Fruit fly (Drosophila melanogaster): ENCODE results near the gene Dys.
A peak's percentile ranks its signal among the peaks of the same experiment; 100 is the strongest.

Gene Dys

DNA sequence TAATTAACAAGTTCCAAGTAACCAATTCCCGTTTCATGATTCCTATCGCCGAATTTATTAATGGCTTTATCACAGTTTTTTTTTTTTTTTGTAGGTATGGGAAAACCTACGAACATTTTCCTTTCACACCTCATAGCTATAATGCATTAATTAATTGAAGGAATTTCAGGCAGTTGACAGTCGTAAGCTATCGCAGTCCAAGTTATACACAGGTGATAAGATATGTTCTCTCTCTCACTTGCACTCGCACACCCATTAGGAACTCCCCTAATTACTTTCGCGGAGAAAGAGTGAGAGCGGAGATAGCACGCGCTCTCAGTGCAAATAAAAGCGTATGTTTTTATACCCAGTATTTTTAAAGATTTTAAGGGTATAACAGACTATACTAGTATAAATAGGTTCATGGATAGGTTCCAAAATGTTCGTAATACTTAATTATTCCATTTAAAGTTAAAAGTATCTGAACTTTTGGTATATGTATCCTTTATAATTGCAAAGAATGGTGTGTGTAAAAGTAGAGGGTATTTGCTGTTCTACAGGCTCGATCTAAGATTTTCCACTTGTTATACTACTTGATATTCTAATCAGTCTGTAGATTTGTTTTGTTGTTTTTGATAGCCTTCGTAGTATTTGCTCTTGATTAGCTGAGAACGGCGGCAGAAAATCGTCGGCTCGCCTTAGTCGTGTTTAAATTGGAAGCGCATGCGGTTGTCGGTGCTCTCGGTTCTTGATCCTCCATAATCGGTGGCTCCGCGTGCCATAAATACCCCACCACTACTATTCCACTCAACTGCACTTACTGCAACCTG is at the start of gene Dys (continued):
- TF ChIP-seq CG16779 (tag; optimal IDR thresholded peaks at IDR 0.05), result peak; percentile 17
- peak; percentile 38 for TF ChIP-seq Sox14 (GFP tag; optimal IDR thresholded peaks at IDR 0.05)
- no peak for TF ChIP-seq salr (GFP tag; optimal IDR thresholded peaks at IDR 0.05)
- TF ChIP-seq CG11762 (GFP tag; optimal IDR thresholded peaks at IDR 0.05; ENCODE audit: insufficient read depth), result no peak
- no peak for TF ChIP-seq CG9139 (GFP tag; optimal IDR thresholded peaks at IDR 0.05)
- peak; percentile 49 for TF ChIP-seq Hr4 (GFP tag; optimal IDR thresholded peaks at IDR 0.05)
- TF ChIP-seq CG8119 (GFP tag; IDR thresholded peaks at IDR 0.05), result 0 out of 3 replicates have a peak, but pooled peaks have one; percentile 48
- no peak for TF ChIP-seq spab (GFP tag; optimal IDR thresholded peaks at IDR 0.05)
- TF ChIP-seq Hr38 (GFP tag; optimal IDR thresholded peaks at IDR 0.05), result no peak

DNA sequence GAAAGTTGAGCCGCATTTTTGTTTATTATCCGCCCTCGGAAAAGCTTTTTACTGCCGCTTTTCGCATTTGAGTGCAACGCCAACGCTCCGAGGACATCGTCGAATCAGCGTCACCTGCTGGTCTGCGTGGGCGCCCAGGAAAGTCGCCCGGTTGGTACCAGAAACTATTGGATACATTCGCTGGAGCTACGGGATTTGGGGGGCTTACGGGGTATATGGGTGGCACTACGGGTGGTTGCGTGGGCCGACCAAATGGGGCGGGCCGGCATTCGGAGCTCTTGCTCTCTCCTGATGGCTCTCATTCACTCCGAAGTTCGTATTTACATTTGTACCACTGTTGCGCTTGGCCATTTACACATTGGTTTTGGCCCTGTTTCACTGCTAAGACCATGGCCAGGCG is 49.5 kb upstream of the Dys start:
- TF ChIP-seq topi (GFP tag; optimal IDR thresholded peaks at IDR 0.05) (no peak), Met (GFP tag; optimal IDR thresholded peaks at IDR 0.05) (no peak), dac (GFP tag; optimal IDR thresholded peaks at IDR 0.05) (no peak), CG8319 (GFP tag; optimal IDR thresholded peaks at IDR 0.05) (no peak), OdsH (GFP tag; optimal IDR thresholded peaks at IDR 0.05) (no peak), CG3919 (GFP tag; optimal IDR thresholded peaks at IDR 0.05) (no peak), CG10631 (GFP tag; optimal IDR thresholded peaks at IDR 0.05) (no peak), dsx (GFP tag; optimal IDR thresholded peaks at IDR 0.05; ENCODE audit: poor library complexity, severe bottlenecking) (no peak)

DNA sequence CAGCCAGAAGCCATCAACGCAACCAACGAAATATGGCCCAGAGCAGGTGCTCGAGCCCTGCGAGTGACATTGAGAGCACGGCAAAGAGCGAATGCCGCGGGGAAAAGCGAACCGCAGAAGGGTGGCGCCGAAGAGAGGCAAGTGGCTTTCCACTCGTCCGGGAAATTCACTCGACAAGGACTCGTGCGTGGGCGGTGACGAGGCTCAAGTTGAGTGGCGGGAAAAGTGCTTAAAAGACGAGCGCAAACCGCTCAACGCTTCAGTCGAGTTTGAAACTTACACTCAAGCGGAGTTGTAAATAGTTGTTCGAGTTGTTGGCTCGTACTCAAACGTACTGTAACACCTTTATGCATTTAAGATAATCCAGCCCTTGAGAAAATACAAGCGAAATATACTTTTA is 48.5 kb upstream of the Dys start, which contains the start of gene CG31221:
Gene CG31221, plus strand, starts transcription at position 256 of the 400 bp plus-strand sequence.
- no peak for TF ChIP-seq Sox15 (GFP tag; optimal IDR thresholded peaks at IDR 0.05)
- no peak for TF ChIP-seq CG6276 (GFP tag; optimal IDR thresholded peaks at IDR 0.05)
- no peak for TF ChIP-seq CG1621 (tag; optimal IDR thresholded peaks at IDR 0.05)
- no peak for TF ChIP-seq topi (GFP tag; optimal IDR thresholded peaks at IDR 0.05)
- no peak for TF ChIP-seq CG11762 (GFP tag; optimal IDR thresholded peaks at IDR 0.05; ENCODE audit: insufficient read depth)
- TF ChIP-seq CG8319 (GFP tag; optimal IDR thresholded peaks at IDR 0.05), result no peak
- TF ChIP-seq CG16779 (tag; optimal IDR thresholded peaks at IDR 0.05), result no peak
- TF ChIP-seq svp (GFP tag), result no peak
- no peak for TF ChIP-seq CG32006 (GFP tag; optimal IDR thresholded peaks at IDR 0.05)

DNA sequence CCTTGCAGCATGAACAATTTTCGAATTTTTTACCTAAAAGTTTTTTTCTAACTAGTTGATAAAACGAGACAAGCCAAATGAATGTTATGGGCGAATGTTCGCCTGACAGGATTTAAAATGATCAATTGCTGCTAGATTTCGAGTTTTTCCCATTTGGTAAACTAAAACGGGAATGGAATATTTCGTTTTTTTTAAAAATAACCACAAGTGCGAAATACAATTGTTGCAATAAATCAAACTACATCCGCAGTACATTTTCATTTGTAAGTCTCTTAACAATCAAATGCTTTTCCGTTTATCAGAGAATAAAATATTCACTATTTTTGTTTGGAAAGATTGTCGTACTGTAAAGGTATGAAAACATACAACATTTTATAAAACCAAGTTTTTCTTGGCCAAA is 35.8 kb upstream of the Dys start, which contains the start of gene CG3517:
Gene CG3517, minus strand, starts transcription at position 101 of the 400 bp plus-strand sequence.
- TF ChIP-seq pdm3 (GFP tag; optimal IDR thresholded peaks at IDR 0.05) (no peak), CG7368 (GFP tag; optimal IDR thresholded peaks at IDR 0.05) (no peak), dac (GFP tag; optimal IDR thresholded peaks at IDR 0.05) (no peak), Hr4 (GFP tag; optimal IDR thresholded peaks at IDR 0.05) (no peak), Gug (GFP tag; IDR thresholded peaks at IDR 0.05) (no peak), CG1621 (tag; optimal IDR thresholded peaks at IDR 0.05) (no peak), CG11902 (GFP tag; optimal IDR thresholded peaks at IDR 0.05) (no peak), OdsH (GFP tag; optimal IDR thresholded peaks at IDR 0.05) (no peak), CG4318 (GFP tag; optimal IDR thresholded peaks at IDR 0.05) (no peak), CG11294 (GFP tag; IDR thresholded peaks at IDR 0.05) (no peak), esn (GFP tag; optimal IDR thresholded peaks at IDR 0.05) (no peak), fd59A (GFP tag; optimal IDR thresholded peaks at IDR 0.05) (no peak), fkh (GFP tag; optimal IDR thresholded peaks at IDR 0.05) (no peak), Lpt (GFP tag; optimal IDR thresholded peaks at IDR 0.05) (no peak), CG6276 (GFP tag; optimal IDR thresholded peaks at IDR 0.05) (no peak)

DNA sequence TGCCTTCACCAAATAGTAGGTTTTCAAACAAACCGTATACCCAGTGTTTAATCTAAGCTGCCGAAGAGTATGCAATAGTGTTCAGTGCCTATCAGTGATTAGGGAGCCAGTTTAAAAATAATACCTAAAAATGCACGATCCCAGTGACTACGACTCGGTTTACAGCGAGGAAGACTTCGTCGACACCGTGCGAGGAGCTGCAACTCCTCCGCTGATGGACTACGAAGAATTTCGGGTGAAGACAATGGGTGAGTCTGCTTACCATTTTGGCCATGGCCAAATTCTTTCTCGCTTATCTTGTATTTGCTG is 287 bp downstream of the Dys start:
- TF ChIP-seq spab (GFP tag; optimal IDR thresholded peaks at IDR 0.05) (no peak), CG11762 (GFP tag; optimal IDR thresholded peaks at IDR 0.05; ENCODE audit: insufficient read depth) (no peak), CG1621 (tag; optimal IDR thresholded peaks at IDR 0.05) (no peak), fd85E (GFP tag; optimal IDR thresholded peaks at IDR 0.05) (no peak), CG11294 (GFP tag; IDR thresholded peaks at IDR 0.05) (no peak), CG34406 (GFP tag; optimal IDR thresholded peaks at IDR 0.05) (no peak), Sox15 (GFP tag; optimal IDR thresholded peaks at IDR 0.05) (no peak), Blimp-1 (GFP tag; optimal IDR thresholded peaks at IDR 0.05) (no peak), eg (GFP tag; IDR thresholded peaks at IDR 0.05) (no peak), esn (GFP tag; optimal IDR thresholded peaks at IDR 0.05) (no peak), ss (GFP tag; optimal IDR thresholded peaks at IDR 0.05) (no peak), Hr39 (GFP tag; optimal IDR thresholded peaks at IDR 0.05) (no peak), CG7368 (GFP tag; optimal IDR thresholded peaks at IDR 0.05) (no peak)
